Fruit fly (Drosophila melanogaster) whole organism, wandering third instar larva: ENCODE measurements around the gene CG33483.

Experiments
- Abd-B ChIP-seq: fragments of >200 bp; optimal IDR thresholded peaks from 2 replicates; lab custom pipeline; 2017; ENCODE audit warnings: missing biosample characterization, missing genetic modification characterization
- CG9705 ChIP-seq: fragments of 200-800 bp; sonication (Bioruptor generic); optimal IDR thresholded peaks from 2 replicates; lab custom pipeline; 2018; ENCODE audit warnings: missing biosample characterization, mild to moderate bottlenecking, missing genetic modification characterization
- Hr78 ChIP-seq: fragments of >200 bp; optimal IDR thresholded peaks from 2 replicates; lab custom pipeline; 2017; ENCODE audit warnings: missing biosample characterization, missing genetic modification characterization
- OdsH ChIP-seq: fragments of 200-800 bp; sonication (Bioruptor generic); optimal IDR thresholded peaks from 2 replicates; lab custom pipeline; 2016; ENCODE audit warnings: missing biosample characterization, mild to moderate bottlenecking, missing genetic modification characterization
- ey ChIP-seq: fragments of 200-800 bp; sonication (Bioruptor generic); optimal IDR thresholded peaks from 2 replicates; lab custom pipeline; 2016; ENCODE audit warnings: missing biosample characterization, missing genetic modification characterization
- psq ChIP-seq: fragments of 200-800 bp; sonication (Bioruptor generic); optimal IDR thresholded peaks from 3 replicates; lab custom pipeline; 2017; ENCODE audit warnings: missing biosample characterization, mild to moderate bottlenecking, missing genetic modification characterization, moderate library complexity
- tai ChIP-seq: sonication (Bioruptor generic); optimal IDR thresholded peaks from 2 replicates; lab custom pipeline; 2016; ENCODE audit warnings: missing biosample characterization, missing genetic modification characterization
- usp ChIP-seq: fragments of >200 bp; optimal IDR thresholded peaks from 2 replicates; lab custom pipeline; 2017; ENCODE audit warnings: missing biosample characterization, missing genetic modification characterization

DNA sequence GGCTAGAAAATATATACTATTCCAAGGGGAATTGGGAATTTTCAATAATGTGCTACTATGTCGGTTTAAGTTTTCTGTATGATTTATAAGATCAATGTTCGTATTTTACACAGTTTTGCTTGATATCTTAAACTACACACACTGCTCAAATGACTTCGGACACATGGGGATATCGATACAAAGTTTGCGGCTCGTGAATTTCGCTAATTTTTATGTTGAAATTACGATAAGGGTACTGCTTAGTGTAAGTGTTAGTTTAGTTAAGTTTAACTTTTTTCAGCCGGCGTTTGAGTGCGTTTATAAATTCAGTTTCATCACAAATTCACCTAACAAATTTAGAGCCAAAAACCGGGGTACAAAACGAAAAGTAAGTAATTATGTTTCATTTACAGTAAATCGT is 18.6 kb downstream of the CG33483 start, which contains the start of gene CG15547:
- no peak for TF ChIP-seq Hr78
- no peak for TF ChIP-seq usp
- no peak for TF ChIP-seq OdsH (GFP tag; lab: Kevin White, UChicago)
- TF ChIP-seq ey = no peak
- no peak for TF ChIP-seq Abd-B (GFP tag; lab: Kevin White, UChicago)
- no peak for TF ChIP-seq CG9705 (GFP tag; lab: Kevin White, UChicago)
- no peak for TF ChIP-seq tai (GFP tag; lab: Kevin White, UChicago)
- no peak for TF ChIP-seq psq (GFP tag; lab: Kevin White, UChicago)
